Worm (Caenorhabditis elegans) whole organism, young adult: ENCODE results near the gene szy-4.

Experiments
- B0019.2 ChIP-seq: fragments of 200-800 bp; sonication (Bioruptor generic); conservative IDR thresholded peaks from 2 replicates; pipeline ENCODE4 v1.3.6; 2022; ENCODE audit warnings: missing genetic modification reagents, missing genetic modification characterization, missing compliant biosample characterization
- B0336.3 ChIP-seq: fragments of 200-800 bp; sonication (Bioruptor generic); IDR thresholded peaks from 2 replicates; pipeline ENCODE4 v1.3.6; 2022; ENCODE audit warnings: missing genetic modification characterization, missing compliant biosample characterization
- C06A6.2 ChIP-seq: fragments of 200-800 bp; sonication (Bioruptor generic); conservative IDR thresholded peaks from 2 replicates; pipeline ENCODE4 v1.3.6; 2022; ENCODE audit warnings: missing genetic modification characterization, missing compliant biosample characterization
- F33H1.4 ChIP-seq: fragments of 200-800 bp; sonication (Bioruptor generic); IDR thresholded peaks from 2 replicates; pipeline ENCODE4 v1.3.6; 2022; ENCODE audit warnings: missing genetic modification reagents, missing genetic modification characterization, missing compliant biosample characterization
- F37B4.10 ChIP-seq: fragments of 200-800 bp; sonication (Bioruptor generic); IDR thresholded peaks from 2 replicates; pipeline ENCODE4 v1.3.6; 2022; ENCODE audit warnings: missing genetic modification characterization, missing compliant biosample characterization
- F39B2.1 ChIP-seq: fragments of 200-800 bp; sonication (Bioruptor generic); IDR thresholded peaks from 2 replicates; pipeline ENCODE4 v1.3.6; 2022; ENCODE audit warnings: missing genetic modification reagents, missing genetic modification characterization, missing compliant biosample characterization
- F57C9.4 ChIP-seq: sonication (generic microtip); optimal IDR thresholded peaks from 2 replicates; lab custom pipeline; 2017; ENCODE audit warnings: mild to moderate bottlenecking, missing genetic modification characterization, missing compliant biosample characterization
- Y56A3A.18 ChIP-seq: fragments of 200-800 bp; sonication (Bioruptor generic); IDR thresholded peaks from 2 replicates; pipeline ENCODE4 v1.3.6; 2022; ENCODE audit warnings: missing genetic modification reagents, missing genetic modification characterization, missing compliant biosample characterization
- ZK185.1 ChIP-seq: sonication (generic microtip); optimal IDR thresholded peaks from 2 replicates; lab custom pipeline; 2016; ENCODE audit warnings: mild to moderate bottlenecking, missing genetic modification characterization, missing compliant biosample characterization; ENCODE audit not compliant: poor library complexity, severe bottlenecking
- aptf-2 ChIP-seq: fragments of 200-800 bp; sonication (Bioruptor generic); conservative IDR thresholded peaks from 2 replicates; pipeline ENCODE4 v1.3.6; 2022; ENCODE audit warnings: missing genetic modification reagents, missing genetic modification characterization, missing compliant biosample characterization
- attf-3 ChIP-seq: fragments of 200-800 bp; sonication (Bioruptor generic); conservative IDR thresholded peaks from 2 replicates; pipeline ENCODE4 v1.3.6; 2022; ENCODE audit warnings: missing genetic modification reagents, missing genetic modification characterization, missing compliant biosample characterization
- cebp-1 ChIP-seq, 2 experiments: fragments of 200-800 bp in 1 of 2; sonication (Bioruptor generic) in 1 of 2; sonication (generic microtip) in 1 of 2; IDR thresholded peaks in 1 of 2; optimal IDR thresholded peaks in 1 of 2; 2 replicates each; pipeline versions ENCODE4 v1.3.6 to Lab custom; 2017 to 2022; ENCODE audit warnings: missing compliant biosample characterization in 2 of 2, missing genetic modification characterization in 2 of 2, mild to moderate bottlenecking in 1 of 2, missing genetic modification reagents in 1 of 2, moderate library complexity in 1 of 2
- ceh-100 ChIP-seq: fragments of 200-800 bp; sonication (Bioruptor generic); IDR thresholded peaks from 2 replicates; pipeline ENCODE4 v1.3.6; 2022; ENCODE audit warnings: missing genetic modification reagents, missing genetic modification characterization, missing compliant biosample characterization
- ceh-40 ChIP-seq: fragments of 200-800 bp; sonication (Bioruptor generic); IDR thresholded peaks from 2 replicates; pipeline ENCODE4 v1.3.6; 2022; ENCODE audit warnings: missing genetic modification characterization, missing compliant biosample characterization
- egrh-3 ChIP-seq: fragments of 200-800 bp; sonication (Bioruptor generic); IDR thresholded peaks from 2 replicates; pipeline ENCODE4 v1.3.6; 2022; ENCODE audit warnings: missing genetic modification reagents, missing genetic modification characterization, missing compliant biosample characterization
- ekl-4 ChIP-seq: fragments of 200-800 bp; sonication (Bioruptor generic); IDR thresholded peaks from 2 replicates; pipeline ENCODE4 v1.3.6; 2022; ENCODE audit warnings: missing genetic modification reagents, missing genetic modification characterization, missing compliant biosample characterization
- gei-17 ChIP-seq: fragments of 200-800 bp; sonication (Bioruptor generic); optimal IDR thresholded peaks from 2 replicates; lab custom pipeline; 2018; ENCODE audit warnings: mild to moderate bottlenecking, missing genetic modification characterization, missing compliant biosample characterization
- him-1 ChIP-seq: sonication (generic microtip); optimal IDR thresholded peaks from 2 replicates; lab custom pipeline; 2016; ENCODE audit warnings: missing genotype, missing genetic modification reagents, missing genetic modification characterization, missing compliant biosample characterization
- hlh-12 ChIP-seq: sonication (generic microtip); optimal IDR thresholded peaks from 2 replicates; lab custom pipeline; 2016; ENCODE audit warnings: missing genetic modification characterization, missing compliant biosample characterization
- hmg-20 ChIP-seq: fragments of 200-800 bp; sonication (Bioruptor generic); IDR thresholded peaks from 2 replicates; pipeline ENCODE4 v1.3.6; 2022; ENCODE audit warnings: missing genetic modification reagents, missing genetic modification characterization, missing compliant biosample characterization
- hrde-1 ChIP-seq: sonication (generic microtip); optimal IDR thresholded peaks from 2 replicates; lab custom pipeline; 2016; ENCODE audit warnings: missing genetic modification characterization, mild to moderate bottlenecking, missing compliant biosample characterization, moderate library complexity, missing genotype, missing genetic modification reagents, borderline replicate concordance
- lin-35 ChIP-seq, 3 experiments: fragments of 150-350 bp in 2 of 3; sonication (generic microtip) in 1 of 3; optimal IDR thresholded peaks; 2 replicates each; lab custom pipeline; 2014 to 2018; ENCODE audit warnings: missing biosample characterization in 3 of 3, missing genetic modification characterization in 3 of 3, missing genetic modification reagents in 3 of 3
- lin-54 ChIP-seq: fragments of 200-800 bp; sonication (Bioruptor generic); optimal IDR thresholded peaks from 2 replicates; lab custom pipeline; 2018; ENCODE audit warnings: mild to moderate bottlenecking, missing genetic modification characterization, missing compliant biosample characterization
- madf-10 ChIP-seq: sonication (generic microtip); optimal IDR thresholded peaks from 2 replicates; lab custom pipeline; 2016; ENCODE audit warnings: mild to moderate bottlenecking, missing genetic modification characterization, missing compliant biosample characterization
- madf-3 ChIP-seq: fragments of 200-800 bp; sonication (Bioruptor generic); IDR thresholded peaks from 2 replicates; pipeline ENCODE4 v1.3.6; 2022; ENCODE audit warnings: missing genetic modification reagents, missing genetic modification characterization, missing compliant biosample characterization
- mcd-1 ChIP-seq: fragments of 200-800 bp; sonication (Bioruptor generic); IDR thresholded peaks from 2 replicates; pipeline ENCODE4 v1.3.6; 2022; ENCODE audit warnings: missing genetic modification reagents, missing genetic modification characterization, missing compliant biosample characterization
- mes-4 ChIP-seq: sonication (generic microtip); optimal IDR thresholded peaks from 2 replicates; lab custom pipeline; 2016; ENCODE audit warnings: missing genotype, missing genetic modification characterization, missing compliant biosample characterization
- mxl-1 ChIP-seq: sonication (generic microtip); optimal IDR thresholded peaks from 2 replicates; lab custom pipeline; 2016; ENCODE audit warnings: missing genetic modification characterization, missing compliant biosample characterization
- nhr-120 ChIP-seq: fragments of 200-800 bp; sonication (Bioruptor generic); IDR thresholded peaks from 2 replicates; pipeline ENCODE4 v1.3.6; 2022; ENCODE audit warnings: missing genetic modification characterization, missing compliant biosample characterization
- nhr-80 ChIP-seq: sonication (generic microtip); optimal IDR thresholded peaks from 2 replicates; lab custom pipeline; 2016; ENCODE audit warnings: missing genetic modification characterization, missing compliant biosample characterization
- nhr-90 ChIP-seq: sonication (generic microtip); optimal IDR thresholded peaks from 2 replicates; lab custom pipeline; 2016; ENCODE audit warnings: missing genotype, mild to moderate bottlenecking, missing genetic modification characterization, missing compliant biosample characterization
- pbrm-1 ChIP-seq: fragments of 200-800 bp; sonication (Bioruptor generic); IDR thresholded peaks from 2 replicates; pipeline ENCODE4 v1.3.6; 2022; ENCODE audit warnings: missing genetic modification reagents, missing genetic modification characterization, missing compliant biosample characterization
- repo-1 ChIP-seq: sonication (generic microtip); optimal IDR thresholded peaks from 2 replicates; lab custom pipeline; 2017; ENCODE audit warnings: mild to moderate bottlenecking, missing genetic modification characterization, missing compliant biosample characterization
- sdz-38 ChIP-seq: sonication (generic microtip); optimal IDR thresholded peaks from 2 replicates; lab custom pipeline; 2016; ENCODE audit warnings: missing genotype, missing genetic modification characterization, missing compliant biosample characterization
- tbp1 ChIP-seq: fragments of 200-800 bp; sonication (Bioruptor generic); optimal IDR thresholded peaks from 2 replicates; lab custom pipeline; 2018; ENCODE audit warnings: mild to moderate bottlenecking, missing genetic modification characterization, missing compliant biosample characterization
- zfh-2 ChIP-seq: fragments of 200-800 bp; sonication (Bioruptor generic); conservative IDR thresholded peaks from 2 replicates; pipeline ENCODE4 v1.3.6; 2022; ENCODE audit warnings: missing genetic modification reagents, missing genetic modification characterization, missing compliant biosample characterization
- ztf-18 ChIP-seq: sonication (generic microtip); optimal IDR thresholded peaks from 2 replicates; lab custom pipeline; 2016; ENCODE audit warnings: missing genotype, mild to moderate bottlenecking, missing genetic modification characterization, missing compliant biosample characterization
- ztf-22 ChIP-seq: fragments of 200-800 bp; sonication (Bioruptor generic); optimal IDR thresholded peaks from 2 replicates; lab custom pipeline; 2018; ENCODE audit warnings: mild to moderate bottlenecking, missing genetic modification characterization, moderate library complexity, missing compliant biosample characterization

The szy-4 gene

DNA sequence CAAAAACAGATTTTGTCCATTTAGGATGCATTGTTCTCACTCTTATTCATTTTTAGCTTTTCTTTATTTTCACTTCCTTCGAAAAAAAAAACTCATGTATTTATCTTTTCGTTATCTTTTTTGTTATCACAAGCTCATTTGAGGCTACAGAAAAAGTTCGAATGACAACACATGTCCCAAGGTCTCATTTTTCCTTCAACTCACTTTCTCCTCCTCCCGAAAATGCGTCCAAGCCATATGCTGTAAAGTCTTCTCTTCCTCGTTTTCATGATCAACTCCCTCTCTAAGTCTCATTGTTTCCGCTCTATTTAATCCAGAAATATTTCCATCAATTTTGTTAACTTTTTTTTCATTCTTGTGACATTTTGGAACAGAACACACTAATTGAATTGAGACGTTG is 17.2 kb upstream of the szy-4 start (continued):
- TF ChIP-seq ztf-18 (tag; lab: Kevin White, UChicago) (no peak), ceh-100 (GFP tag; lab: Robert Waterston, UW) (no peak), repo-1 (tag; lab: Kevin White, UChicago) (no peak)

DNA sequence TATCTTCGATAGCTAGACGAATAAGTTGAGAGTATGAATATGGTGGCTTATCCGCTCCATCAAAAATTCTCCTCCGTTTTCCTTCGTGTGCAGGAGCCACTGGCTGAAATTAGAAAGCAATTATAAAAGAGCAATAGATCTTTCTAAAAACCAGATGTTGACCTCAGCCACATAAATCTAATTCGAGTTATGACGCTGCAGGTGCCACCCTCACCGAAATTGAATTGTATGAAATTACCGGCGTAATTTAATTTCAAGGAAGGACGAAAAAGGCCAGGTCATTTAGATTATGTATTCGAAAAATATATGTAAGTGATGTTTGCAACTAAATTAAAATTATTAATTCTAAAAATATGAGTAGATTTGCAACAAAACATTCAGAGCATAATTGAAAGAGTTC is 7.7 kb upstream of the szy-4 start:
- TF ChIP-seq nhr-90 (tag; lab: Kevin White, UChicago) (no peak), hmg-20 (no peak), ekl-4 (GFP tag; lab: Robert Waterston, UW) (no peak), gei-17 (GFP tag; lab: Kevin White, UChicago) (no peak)
- TF ChIP-seq, all 124 proteins: peak for 0

DNA sequence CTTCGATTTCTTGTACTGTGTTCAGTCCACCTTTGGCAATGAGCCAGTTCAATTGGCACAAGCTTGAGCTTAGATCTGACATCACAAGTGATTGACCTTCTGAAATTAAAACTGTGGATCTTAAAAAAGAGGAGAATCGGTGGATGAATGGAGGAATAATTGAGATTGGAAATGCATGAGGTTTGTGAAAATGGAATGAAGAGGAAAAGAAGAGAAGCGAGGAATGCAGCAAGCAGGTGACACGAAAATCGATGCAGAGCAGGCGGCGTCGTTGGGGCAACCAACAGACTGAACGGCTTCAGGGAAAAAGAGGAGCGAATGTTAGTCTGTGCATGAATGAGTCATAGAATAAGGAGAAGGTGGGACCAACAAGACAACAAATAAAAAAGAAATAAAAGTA is 7.2 kb upstream of the szy-4 start, which contains the start of gene fkh-8:
Gene fkh-8, minus strand, starts transcription at position 101 of the 400 bp plus-strand sequence.
- no peak for TF ChIP-seq mcd-1 (GFP tag; lab: Robert Waterston, UW)
- TF ChIP-seq F57C9.4 (tag; lab: Kevin White, UChicago) = no peak
- no peak for TF ChIP-seq hmg-20
- TF ChIP-seq lin-35 (GFP tag; optimal IDR thresholded peaks at IDR 0.05; lab: Kevin White, UChicago) = no peak
- no peak for TF ChIP-seq nhr-120 (GFP tag; lab: Robert Waterston, UW)
- no peak for TF ChIP-seq madf-3
- no peak for TF ChIP-seq ZK185.1 (tag; lab: Kevin White, UChicago)
- no peak for TF ChIP-seq Y56A3A.18
- TF ChIP-seq nhr-80 (tag; lab: Kevin White, UChicago) = no peak
- TF ChIP-seq pbrm-1 = no peak
- TF ChIP-seq ceh-40 (GFP tag; lab: Robert Waterston, UW) = no peak
- TF ChIP-seq B0336.3 (GFP tag; lab: Robert Waterston, UW) = no peak
- no peak for TF ChIP-seq cebp-1 (GFP tag; IDR thresholded peaks at IDR 0.05; lab: Robert Waterston, UW)
- no peak for TF ChIP-seq cebp-1 (tag; optimal IDR thresholded peaks at IDR 0.05; lab: Kevin White, UChicago)
- no peak for TF ChIP-seq ztf-22 (GFP tag; lab: Kevin White, UChicago)
- no peak for TF ChIP-seq zfh-2
- TF ChIP-seq B0019.2 = no peak
- no peak for TF ChIP-seq C06A6.2
- TF ChIP-seq F39B2.1 = no peak
- no peak for TF ChIP-seq lin-54 (GFP tag; lab: Kevin White, UChicago)

DNA sequence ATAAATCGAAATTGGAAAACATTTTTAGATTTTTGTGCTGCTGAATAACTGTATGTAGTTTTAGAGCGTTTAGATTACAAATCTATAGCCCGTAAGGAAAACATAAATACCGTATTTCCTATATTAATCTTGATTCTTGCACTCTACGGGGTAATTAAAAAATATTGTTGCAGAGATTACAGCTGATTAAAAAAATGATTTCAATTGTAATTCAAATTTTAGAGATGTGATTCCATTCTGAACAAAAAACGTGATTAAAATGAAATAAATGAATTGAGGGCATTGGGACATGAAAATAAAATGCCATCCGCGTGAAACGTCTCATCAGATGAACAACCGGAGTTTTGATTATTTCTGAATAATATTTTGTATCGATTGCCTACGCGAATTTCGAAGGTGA is 6.0 kb upstream of the szy-4 start, which contains the start of gene cpb-2:
Gene cpb-2, plus strand, starts transcription at position 301 of the 400 bp plus-strand sequence.
- no peak for TF ChIP-seq hlh-12 (tag; lab: Kevin White, UChicago)
- TF ChIP-seq attf-3 (GFP tag; lab: Robert Waterston, UW) = no peak
- no peak for TF ChIP-seq ztf-22 (GFP tag; lab: Kevin White, UChicago)
- no peak for TF ChIP-seq mcd-1 (GFP tag; lab: Robert Waterston, UW)
- no peak for TF ChIP-seq F37B4.10
- no peak for TF ChIP-seq tbp1
- no peak for TF ChIP-seq ztf-18 (tag; lab: Kevin White, UChicago)
- no peak for TF ChIP-seq mes-4 (tag; lab: Kevin White, UChicago)
- no peak for TF ChIP-seq hrde-1
- TF ChIP-seq sdz-38 = no peak
- TF ChIP-seq F33H1.4 = no peak
- TF ChIP-seq zfh-2 = no peak
- TF ChIP-seq F57C9.4 (tag; lab: Kevin White, UChicago) = no peak
- TF ChIP-seq madf-10 (tag; lab: Kevin White, UChicago) = no peak
- no peak for TF ChIP-seq him-1 (tag; lab: Kevin White, UChicago)
- no peak for TF ChIP-seq egrh-3 (GFP tag; lab: Robert Waterston, UW)
- TF ChIP-seq mxl-1 (tag; lab: Kevin White, UChicago) = no peak
- no peak for TF ChIP-seq aptf-2 (GFP tag; lab: Robert Waterston, UW)
